Worm (Caenorhabditis elegans): ENCODE data around the gene fmi-1.

fmi-1 gene

ce11 chrV:13063402-13063801 lies 44.5 kb downstream of the fmi-1 start:
- TF ChIP-seq lin-13 (GFP tag; optimal IDR thresholded peaks at IDR 0.05) (no peak), unc-62 (GFP tag; optimal IDR thresholded peaks at IDR 0.05 in 1 of 2) (peak in 1 of 2 experiments; percentile 91), unc-62 (tag; optimal IDR thresholded peaks at IDR 0.05) (no peak)

DNA sequence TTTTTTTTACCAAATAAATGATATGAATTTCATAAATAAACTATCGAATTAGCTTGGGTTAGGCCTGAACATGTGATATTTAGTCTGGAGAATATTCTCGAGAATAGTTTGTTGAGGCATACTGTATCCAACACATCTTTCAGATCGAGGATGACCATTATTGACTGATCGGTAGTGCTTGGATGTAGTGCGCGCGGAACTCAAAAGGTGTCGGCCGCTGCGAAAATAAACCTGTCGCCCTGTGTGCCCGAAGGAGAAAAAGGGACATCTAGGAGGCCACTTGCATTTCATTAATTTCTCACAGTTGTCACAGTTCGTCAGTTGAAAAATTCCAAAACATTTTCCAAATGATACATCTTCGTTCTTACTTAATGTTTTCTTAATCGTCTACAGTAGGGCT lies 45.3 kb downstream of the fmi-1 start:
- no peak for TF ChIP-seq daf-16 (GFP tag; optimal IDR thresholded peaks at IDR 0.05)
- no peak for TF ChIP-seq daf-16 (tag; optimal IDR thresholded peaks at IDR 0.05)
- 0 out of 2 replicates have a peak, but pooled peaks have one; percentile 31 for TF ChIP-seq ceh-44 (GFP tag; IDR thresholded peaks at IDR 0.05)
- TF ChIP-seq snpc-4 (tag; optimal IDR thresholded peaks at IDR 0.05) = no peak
- TF ChIP-seq daf-19 (GFP tag; conservative IDR thresholded peaks at IDR 0.05) = 0 out of 2 replicates have a peak, but pooled peaks have one; percentile 13
- TF ChIP-seq F10B5.3 (tag; optimal IDR thresholded peaks at IDR 0.05) = no peak
- peak; percentile 56 for TF ChIP-seq aha-1 (tag)

DNA sequence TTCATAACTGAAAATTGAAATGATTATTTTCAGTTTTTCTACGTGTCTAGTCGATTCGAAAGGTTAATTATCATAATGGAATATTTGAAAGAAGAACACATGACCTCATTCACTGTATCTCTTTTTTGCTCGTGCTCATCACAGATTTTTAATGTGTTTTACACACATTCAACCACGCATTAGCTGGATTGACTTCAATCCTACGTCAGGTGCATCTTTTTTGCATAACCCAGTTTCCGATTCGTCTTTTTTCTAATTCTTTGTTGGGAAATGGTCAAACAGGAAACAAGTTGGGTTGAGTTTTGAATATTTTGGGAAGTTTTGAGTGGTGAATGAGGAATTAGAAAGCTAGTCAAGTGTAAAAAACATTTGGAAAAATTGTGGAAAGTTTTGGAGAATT lies 51.4 kb downstream of the fmi-1 start:
- no peak for TF ChIP-seq zip-11 (GFP tag; IDR thresholded peaks at IDR 0.05)
- peak; percentile 91 for TF ChIP-seq aha-1 (tag)
- no peak for TF ChIP-seq mep-1 (tag; optimal IDR thresholded peaks at IDR 0.05)

DNA sequence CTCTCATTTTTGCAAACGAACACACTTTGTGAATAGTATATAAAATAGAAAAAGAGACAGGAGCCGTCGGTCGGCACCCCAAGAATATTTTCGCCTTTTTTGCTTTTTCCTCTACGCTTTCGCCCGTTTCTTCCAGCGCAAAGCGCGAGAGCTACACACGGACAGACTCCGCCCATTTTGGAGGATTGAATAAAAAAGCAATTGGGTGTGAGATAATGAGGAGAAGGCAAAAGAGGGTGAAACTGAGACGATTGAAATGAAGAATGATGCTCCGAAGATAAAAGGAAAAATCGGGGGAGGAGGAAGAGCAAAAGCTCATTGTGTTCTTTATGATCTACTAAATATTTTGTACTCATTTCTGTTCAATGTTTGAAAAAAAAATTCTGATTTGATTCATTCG lies 52.2 kb downstream of the fmi-1 start, which contains the start of gene C34B4.3:
TSS of gene C34B4.3 (minus strand) at position 101 of the 400 bp plus-strand sequence.
- TF ChIP-seq ceh-44 (GFP tag; IDR thresholded peaks at IDR 0.05) (no peak), Y5F2A.4 (GFP tag; optimal IDR thresholded peaks at IDR 0.05) (no peak), pqm-1 (tag; optimal IDR thresholded peaks at IDR 0.05) (no peak), zip-11 (GFP tag; IDR thresholded peaks at IDR 0.05) (no peak), aha-1 (tag) (no peak), T20F7.1 (GFP tag; optimal IDR thresholded peaks at IDR 0.05) (no peak), tag-97 (GFP tag; IDR thresholded peaks at IDR 0.05) (no peak), ama-1 (optimal IDR thresholded peaks at IDR 0.05) (no peak), D1046.2 (GFP tag; IDR thresholded peaks at IDR 0.05) (no peak), egl-43 (GFP tag; IDR thresholded peaks at IDR 0.05) (no peak), set-16 (GFP tag; IDR thresholded peaks at IDR 0.05) (no peak), F37D6.2 (tag; optimal IDR thresholded peaks at IDR 0.05) (no peak), mxl-2 (GFP tag; conservative IDR thresholded peaks at IDR 0.05) (no peak), hmg-1.1 (GFP tag; IDR thresholded peaks at IDR 0.05) (no peak), F10B5.3 (tag; optimal IDR thresholded peaks at IDR 0.05) (no peak), F26F4.8 (GFP tag; conservative IDR thresholded peaks at IDR 0.05) (no peak), egl-27 (tag; optimal IDR thresholded peaks at IDR 0.05) (no peak)

DNA sequence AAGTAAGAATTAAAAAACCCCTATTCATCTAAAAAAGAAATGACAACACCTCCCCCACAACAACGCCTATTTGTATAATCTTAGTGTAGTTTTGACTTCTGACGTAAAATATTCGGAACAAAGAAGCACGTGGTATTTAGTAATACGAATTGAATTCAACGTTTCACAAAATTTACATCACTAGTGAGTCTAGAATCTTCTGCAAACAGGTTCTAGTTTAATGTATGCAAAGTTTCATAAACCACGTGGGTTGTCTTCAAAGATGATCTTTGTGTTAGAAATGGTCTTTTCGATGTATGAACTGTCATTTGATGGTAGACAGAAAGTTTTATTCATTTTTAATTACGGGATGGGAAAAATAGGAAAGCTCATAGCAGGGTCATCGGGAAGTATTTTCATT lies 54.3 kb downstream of the fmi-1 start:
- no peak for TF ChIP-seq pha-4 (GFP tag; IDR thresholded peaks at IDR 0.05)
- no peak for TF ChIP-seq pha-4 (tag; optimal IDR thresholded peaks at IDR 0.05)
- no peak for TF ChIP-seq daf-16 (GFP tag; optimal IDR thresholded peaks at IDR 0.05)
- TF ChIP-seq daf-16 (tag; optimal IDR thresholded peaks at IDR 0.05) = no peak

DNA sequence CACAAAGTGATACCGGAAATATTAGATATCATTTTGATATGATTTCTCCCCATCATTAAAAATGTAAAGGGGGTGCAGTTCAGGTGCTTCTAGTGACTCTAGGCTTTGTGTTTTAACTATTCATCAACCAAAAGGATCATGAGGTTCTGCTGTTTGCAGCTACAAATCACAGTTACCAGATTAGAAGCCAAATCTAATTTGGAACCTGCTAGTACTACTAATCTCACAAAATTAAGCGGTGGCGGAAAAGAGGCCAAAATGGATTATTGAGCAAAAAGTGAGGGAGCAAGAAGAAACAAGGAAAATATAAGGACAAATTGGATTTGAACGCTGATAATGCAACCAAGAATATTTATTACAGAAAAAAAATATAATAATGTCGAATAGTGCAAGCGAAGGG lies 55.3 kb downstream of the fmi-1 start:
- TF ChIP-seq ztf-11 (tag; optimal IDR thresholded peaks at IDR 0.05) = no peak
- no peak for TF ChIP-seq nhr-76 (tag; optimal IDR thresholded peaks at IDR 0.05)
- TF ChIP-seq tag-97 (GFP tag; IDR thresholded peaks at IDR 0.05) = no peak
- no peak for TF ChIP-seq ceh-28 (tag; optimal IDR thresholded peaks at IDR 0.05)
- no peak for TF ChIP-seq nhr-42 (GFP tag; IDR thresholded peaks at IDR 0.05)
- no peak for TF ChIP-seq ama-1 (optimal IDR thresholded peaks at IDR 0.05)
- no peak for TF ChIP-seq Y105C5A.15 (GFP tag; IDR thresholded peaks at IDR 0.05)

- no peak for TF ChIP-seq zfp-3 (GFP tag; conservative IDR thresholded peaks at IDR 0.05)
- TF ChIP-seq F44E2.7 (GFP tag; IDR thresholded peaks at IDR 0.05) = no peak
- TF ChIP-seq unc-62 (GFP tag; optimal IDR thresholded peaks at IDR 0.05 in 1 of 2) = peak in 1 of 2 experiments; percentile 14
- no peak for TF ChIP-seq unc-62 (tag; optimal IDR thresholded peaks at IDR 0.05)
Measured at ce11 chrV:13075432-13075831, 56.6 kb downstream of the fmi-1 start.
